Fruit fly (Drosophila melanogaster) whole organism, embryonic: Measurements from ENCODE around the gene Gprk2.

Source experiments
- CG11696 ChIP-seq: fragments of 200-800 bp; sonication (Bioruptor generic); IDR thresholded peaks from 2 replicates; pipeline ENCODE4 v1.3.6; 2022; ENCODE audit warnings: missing biosample characterization, missing genetic modification characterization
- CG11723 ChIP-seq: fragments of 200-800 bp; sonication (Bioruptor generic); optimal IDR thresholded peaks from 2 replicates; lab custom pipeline; 2017; ENCODE audit warnings: missing biosample characterization, mild to moderate bottlenecking, missing genetic modification characterization
- CG12071 ChIP-seq: fragments of 200-800 bp; sonication (Bioruptor generic); optimal IDR thresholded peaks from 3 replicates; lab custom pipeline; 2018; ENCODE audit warnings: missing biosample characterization, mild to moderate bottlenecking, missing genetic modification characterization
- CG12299 ChIP-seq: fragments of 200-800 bp; sonication (Bioruptor generic); optimal IDR thresholded peaks from 2 replicates; lab custom pipeline; 2018; ENCODE audit warnings: missing biosample characterization, mild to moderate bottlenecking, missing genetic modification characterization
- CG12942 ChIP-seq: fragments of 200-800 bp; sonication (Bioruptor generic); optimal IDR thresholded peaks from 3 replicates; lab custom pipeline; 2016; ENCODE audit warnings: missing biosample characterization, missing genetic modification characterization
- CG13287 ChIP-seq: fragments of 200-800 bp; sonication (Bioruptor generic); IDR thresholded peaks from 2 replicates; pipeline ENCODE4 v1.3.6; 2022; ENCODE audit warnings: missing biosample characterization, missing genetic modification characterization; ENCODE audit not compliant: partially characterized antibody
- CG14014 ChIP-seq: fragments of 200-800 bp; sonication (Bioruptor generic); IDR thresholded peaks from 2 replicates; pipeline ENCODE4 v1.3.6; 2022; ENCODE audit warnings: missing biosample characterization, missing genetic modification characterization
- CG15011 ChIP-seq: fragments of 200-800 bp; sonication (Bioruptor generic); optimal IDR thresholded peaks from 3 replicates; lab custom pipeline; 2018; ENCODE audit warnings: missing biosample characterization, mild to moderate bottlenecking, missing genetic modification characterization
- CG15073 ChIP-seq: fragments of 200-800 bp; sonication (Bioruptor generic); optimal IDR thresholded peaks from 2 replicates; lab custom pipeline; 2016; ENCODE audit warnings: missing biosample characterization, missing genetic modification characterization
- CG15601 ChIP-seq: fragments of 200-800 bp; sonication (Bioruptor generic); optimal IDR thresholded peaks from 3 replicates; lab custom pipeline; 2019; ENCODE audit warnings: missing biosample characterization, mild to moderate bottlenecking, missing genetic modification characterization, moderate library complexity
- CG17186 ChIP-seq: fragments of 200-800 bp; sonication (Bioruptor generic); optimal IDR thresholded peaks from 3 replicates; lab custom pipeline; 2017; ENCODE audit warnings: missing biosample characterization, missing genetic modification reagents, missing genetic modification characterization
- CG2120 ChIP-seq: fragments of 200-800 bp; sonication (Bioruptor generic); optimal IDR thresholded peaks from 3 replicates; lab custom pipeline; 2016; ENCODE audit warnings: missing biosample characterization, missing genetic modification characterization
- CG2199 ChIP-seq: fragments of 200-800 bp; sonication (Bioruptor generic); IDR thresholded peaks from 3 replicates; pipeline ENCODE4 v1.3.6; 2022; ENCODE audit warnings: missing biosample characterization, missing genetic modification characterization
- CG2202 ChIP-seq: fragments of 200-800 bp; sonication (Bioruptor generic); optimal IDR thresholded peaks from 2 replicates; lab custom pipeline; 2018; ENCODE audit warnings: missing biosample characterization, mild to moderate bottlenecking, missing genetic modification characterization
- CG2889 ChIP-seq: fragments of 200-800 bp; sonication (Bioruptor generic); IDR thresholded peaks from 3 replicates; pipeline ENCODE4 v1.3.6; 2022; ENCODE audit warnings: missing biosample characterization, missing genetic modification characterization
- CG30431 ChIP-seq: fragments of 200-800 bp; sonication (Bioruptor generic); optimal IDR thresholded peaks from 2 replicates; lab custom pipeline; 2017; ENCODE audit warnings: missing biosample characterization, missing genetic modification characterization
- CG31441 ChIP-seq: fragments of 200-800 bp; sonication (Bioruptor generic); IDR thresholded peaks from 2 replicates; pipeline ENCODE4 v1.3.6; 2022; ENCODE audit warnings: missing biosample characterization, missing genetic modification characterization
- CG3407 ChIP-seq: fragments of 200-800 bp; sonication (Bioruptor generic); optimal IDR thresholded peaks from 2 replicates; lab custom pipeline; 2018; ENCODE audit warnings: missing biosample characterization, mild to moderate bottlenecking, missing genetic modification characterization
- CG34422 ChIP-seq: fragments of 200-800 bp; sonication (Bioruptor generic); IDR thresholded peaks from 3 replicates; pipeline ENCODE4 v1.3.6; 2022; ENCODE audit warnings: missing biosample characterization, missing genetic modification characterization
- CG42726 ChIP-seq: fragments of 200-800 bp; sonication (Bioruptor generic); IDR thresholded peaks from 2 replicates; pipeline ENCODE4 v1.3.6; 2022; ENCODE audit warnings: missing biosample characterization, missing genetic modification characterization; ENCODE audit not compliant: partially characterized antibody
- CG4730 ChIP-seq: fragments of 200-800 bp; sonication (Bioruptor generic); IDR thresholded peaks from 2 replicates; pipeline ENCODE4 v1.3.6; 2022; ENCODE audit warnings: missing biosample characterization, missing genetic modification characterization
- CG4854 ChIP-seq: fragments of 200-800 bp; sonication (Bioruptor generic); optimal IDR thresholded peaks from 2 replicates; lab custom pipeline; 2016; ENCODE audit warnings: missing biosample characterization, missing genetic modification characterization, inconsistent platforms
- CG5953 ChIP-seq: fragments of 200-800 bp; sonication (Bioruptor generic); IDR thresholded peaks from 2 replicates; pipeline ENCODE4 v1.3.6; 2022; ENCODE audit warnings: missing biosample characterization, missing genetic modification characterization
- CG6254 ChIP-seq: fragments of 200-800 bp; sonication (Bioruptor generic); optimal IDR thresholded peaks from 3 replicates; lab custom pipeline; 2017; ENCODE audit warnings: mild to moderate bottlenecking, missing biosample characterization, missing genetic modification reagents, missing genetic modification characterization
- CG6654 ChIP-seq: fragments of 200-800 bp; sonication (Bioruptor generic); optimal IDR thresholded peaks from 2 replicates; lab custom pipeline; 2017; ENCODE audit warnings: missing biosample characterization, mild to moderate bottlenecking, missing genetic modification characterization
- CG6813 ChIP-seq: fragments of 200-800 bp; sonication (Bioruptor generic); optimal IDR thresholded peaks from 2 replicates; lab custom pipeline; 2017; ENCODE audit warnings: missing biosample characterization, missing genetic modification characterization, mild to moderate bottlenecking, moderate library complexity, missing genetic modification reagents
- CG7271 ChIP-seq: fragments of 200-800 bp; sonication (Bioruptor generic); optimal IDR thresholded peaks from 2 replicates; lab custom pipeline; 2018; ENCODE audit warnings: missing biosample characterization, mild to moderate bottlenecking, missing genetic modification characterization, moderate library complexity
- CG7786 ChIP-seq: fragments of 200-800 bp; sonication (Bioruptor generic); optimal IDR thresholded peaks from 2 replicates; lab custom pipeline; 2016; ENCODE audit warnings: missing biosample characterization, missing genetic modification characterization
- CG7963 ChIP-seq: fragments of 200-800 bp; sonication (Bioruptor generic); IDR thresholded peaks from 3 replicates; pipeline ENCODE4 v1.3.6; 2022; ENCODE audit warnings: missing biosample characterization, missing genetic modification characterization; ENCODE audit not compliant: partially characterized antibody
- CG8924 ChIP-seq: fragments of 200-800 bp; optimal IDR thresholded peaks from 3 replicates; lab custom pipeline; 2019; ENCODE audit warnings: missing biosample characterization, mild to moderate bottlenecking, missing genetic modification characterization, moderate library complexity
- CG9932 ChIP-seq: fragments of 200-800 bp; sonication (Bioruptor generic); IDR thresholded peaks from 2 replicates; pipeline ENCODE4 v1.3.6; 2022; ENCODE audit warnings: missing biosample characterization, missing genetic modification characterization
- D ChIP-seq, 2 experiments: fragments of 200-800 bp in 1 of 2; fragments of >200 bp in 1 of 2; sonication (Bioruptor generic) in 1 of 2; optimal IDR thresholded peaks; 2 replicates in 1 of 2; 3 replicates in 1 of 2; lab custom pipeline; 2017; ENCODE audit warnings: mild to moderate bottlenecking in 1 of 2, missing biosample characterization in 1 of 2, missing genetic modification characterization in 1 of 2, missing genetic modification reagents in 1 of 2
- D19A ChIP-seq: fragments of 200-800 bp; optimal IDR thresholded peaks from 3 replicates; lab custom pipeline; 2019; ENCODE audit warnings: missing biosample characterization, mild to moderate bottlenecking, missing genetic modification characterization, moderate library complexity
- E2f1 ChIP-seq: fragments of 200-800 bp; sonication (Bioruptor generic); IDR thresholded peaks from 2 replicates; pipeline ENCODE4 v1.3.6; 2022; ENCODE audit warnings: missing biosample characterization, missing genetic modification characterization
- MESR4 ChIP-seq: fragments of 200-800 bp; sonication (Bioruptor generic); optimal IDR thresholded peaks from 2 replicates; lab custom pipeline; 2018; ENCODE audit warnings: missing biosample characterization, mild to moderate bottlenecking, missing genetic modification characterization, moderate library complexity
- Ssrp ChIP-seq: fragments of 200-800 bp; sonication (Bioruptor generic); optimal IDR thresholded peaks from 2 replicates; lab custom pipeline; 2018; ENCODE audit warnings: missing biosample characterization, mild to moderate bottlenecking, missing genetic modification characterization, moderate library complexity
- Xbp1 ChIP-seq: fragments of 200-800 bp; sonication (Bioruptor generic); optimal IDR thresholded peaks from 3 replicates; lab custom pipeline; 2016; ENCODE audit warnings: missing biosample characterization, mild to moderate bottlenecking, missing genetic modification characterization
- YL-1 ChIP-seq: fragments of 200-800 bp; sonication (Bioruptor generic); optimal IDR thresholded peaks from 3 replicates; lab custom pipeline; 2017; ENCODE audit warnings: missing biosample characterization, mild to moderate bottlenecking, missing genetic modification characterization
- btn ChIP-seq: fragments of 200-800 bp; sonication (Bioruptor generic); optimal IDR thresholded peaks from 2 replicates; lab custom pipeline; 2016; ENCODE audit warnings: missing biosample characterization, missing genetic modification characterization
- corto ChIP-seq: fragments of 200-800 bp; sonication (Bioruptor generic); optimal IDR thresholded peaks from 2 replicates; lab custom pipeline; 2016; ENCODE audit warnings: missing biosample characterization, mild to moderate bottlenecking, missing genetic modification characterization, moderate library complexity
- dimm ChIP-seq: fragments of 200-800 bp; sonication (Bioruptor generic); IDR thresholded peaks from 2 replicates; pipeline ENCODE4 v1.3.6; 2022; ENCODE audit warnings: missing biosample characterization, missing genetic modification characterization
- eyg ChIP-seq: fragments of 200-800 bp; sonication (Bioruptor generic); optimal IDR thresholded peaks from 3 replicates; lab custom pipeline; 2016; ENCODE audit warnings: missing biosample characterization, missing genetic modification characterization
- h ChIP-seq: fragments of >200 bp; optimal IDR thresholded peaks from 2 replicates; lab custom pipeline; 2017
- pb ChIP-seq: fragments of 200-800 bp; sonication (Bioruptor generic); optimal IDR thresholded peaks from 3 replicates; lab custom pipeline; 2016; ENCODE audit warnings: missing biosample characterization, missing genetic modification characterization
- ranshi ChIP-seq: fragments of 200-800 bp; sonication (Bioruptor generic); IDR thresholded peaks from 2 replicates; pipeline ENCODE4 v1.3.6; 2022; ENCODE audit warnings: missing biosample characterization, missing genetic modification characterization
- rib ChIP-seq: fragments of 200-800 bp; sonication (Bioruptor generic); IDR thresholded peaks from 2 replicates; pipeline ENCODE4 v1.3.6; 2022; ENCODE audit warnings: missing biosample characterization, missing genetic modification characterization
- so ChIP-seq: fragments of 200-800 bp; sonication (Bioruptor generic); IDR thresholded peaks from 3 replicates; pipeline ENCODE4 v1.3.6; 2022; ENCODE audit warnings: missing biosample characterization, missing genetic modification characterization
- tio ChIP-seq: fragments of 200-800 bp; sonication (Bioruptor generic); optimal IDR thresholded peaks from 2 replicates; lab custom pipeline; 2017; ENCODE audit warnings: missing biosample characterization, missing genetic modification characterization, inconsistent platforms
- usp ChIP-seq: fragments of >200 bp; optimal IDR thresholded peaks from 2 replicates; lab custom pipeline; 2017; ENCODE audit warnings: missing biosample characterization, missing genetic modification characterization
- yki ChIP-seq: fragments of >200 bp; optimal IDR thresholded peaks from 3 replicates; lab custom pipeline; 2018

Gprk2 gene

DNA sequence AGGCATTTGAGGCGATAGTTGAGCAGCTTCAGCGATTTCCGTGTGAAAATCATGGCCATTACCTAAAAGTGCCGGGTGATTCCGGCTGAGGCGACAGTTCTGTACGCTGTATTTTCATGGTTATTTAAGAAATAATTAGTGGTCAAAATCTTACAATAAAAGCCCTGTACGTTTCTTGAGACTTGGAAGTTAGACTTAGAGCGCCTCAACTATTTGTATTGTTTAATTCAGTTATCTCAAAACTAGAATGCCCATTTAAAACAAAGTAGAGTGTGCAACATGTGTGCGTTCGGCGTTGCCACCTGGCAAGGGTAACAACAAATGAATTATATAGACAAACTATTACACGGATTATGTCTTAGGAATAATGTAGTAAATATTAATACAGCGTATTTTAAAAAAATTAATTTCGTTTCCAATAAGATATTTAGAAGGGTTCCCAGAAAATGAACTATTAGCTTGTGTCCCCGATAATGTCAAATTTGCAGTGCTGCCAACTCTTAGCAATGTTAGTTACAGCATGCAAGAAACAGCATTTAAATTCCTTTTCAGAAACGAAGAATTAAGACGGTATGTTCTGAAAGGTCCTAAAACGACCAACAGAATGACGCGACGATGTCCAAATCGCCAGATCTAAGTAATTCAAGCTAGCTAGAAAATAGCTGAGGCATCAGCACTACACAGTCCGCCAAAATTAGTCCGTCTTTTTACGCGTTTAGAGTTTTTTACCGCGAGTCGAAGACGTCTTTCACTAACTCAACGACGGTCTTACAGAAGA lies at the start of gene Gprk2 (continued):
- TF ChIP-seq CG12299 (peak; percentile 99), dimm (GFP tag; lab: Robert Waterston, UW) (peak; percentile 100), rib (peak; percentile 100), CG7786 (GFP tag; lab: Kevin White, UChicago) (peak; percentile 100), yki (lab: Kevin White, UChicago) (no peak), CG11696 (GFP tag; lab: Robert Waterston, UW) (peak; percentile 99), tio (GFP tag; lab: Kevin White, UChicago) (peak; percentile 99), CG6654 (GFP tag; lab: Kevin White, UChicago) (peak; percentile 96), CG6254 (GFP tag; lab: Kevin White, UChicago) (peak; percentile 98), CG3407 (GFP tag; lab: Kevin White, UChicago) (peak; percentile 99), CG34422 (GFP tag; lab: Robert Waterston, UW) (peak; percentile 100), D19A (tag; lab: Kevin White, UChicago) (peak; percentile 99), eyg (GFP tag; lab: Kevin White, UChicago) (peak; percentile 100), so (GFP tag; lab: Robert Waterston, UW) (peak; percentile 100), CG2202 (tag; lab: Kevin White, UChicago) (peak; percentile 99), Xbp1 (GFP tag; lab: Kevin White, UChicago) (peak; percentile 100), CG8924 (tag; lab: Kevin White, UChicago) (peak; percentile 100), CG9932 (GFP tag; lab: Robert Waterston, UW) (peak; percentile 100), usp (GFP tag; lab: Kevin White, UChicago) (no peak), ranshi (GFP tag; lab: Robert Waterston, UW) (peak; percentile 100), CG4854 (GFP tag; lab: Kevin White, UChicago) (peak; percentile 100), CG6813 (GFP tag; lab: Kevin White, UChicago) (peak; percentile 100), CG12071 (GFP tag; lab: Kevin White, UChicago) (peak; percentile 100), CG2889 (peak; percentile 100), YL-1 (GFP tag; lab: Kevin White, UChicago) (peak; percentile 100), CG12942 (peak; percentile 100), CG2120 (GFP tag; lab: Kevin White, UChicago) (peak; percentile 100), CG7271 (tag; lab: Kevin White, UChicago) (peak; percentile 95), CG7963 (no peak), CG2199 (GFP tag; lab: Robert Waterston, UW) (peak; percentile 100), CG5953 (GFP tag; lab: Robert Waterston, UW) (peak; percentile 100), CG11723 (peak; percentile 99), D (optimal IDR thresholded peaks at IDR 0.05; lab: Kevin White, UChicago) (peak; percentile 9), D (GFP tag; optimal IDR thresholded peaks at IDR 0.05; lab: Kevin White, UChicago) (peak; percentile 100), CG14014 (GFP tag; lab: Robert Waterston, UW) (peak; percentile 100), CG30431 (peak; percentile 100), CG15073 (peak; percentile 95), h (lab: Kevin White, UChicago) (no peak), corto (GFP tag; lab: Kevin White, UChicago) (peak; percentile 100), CG15011 (peak; percentile 100), CG31441 (GFP tag; lab: Robert Waterston, UW) (peak; percentile 99), CG42726 (GFP tag; lab: Robert Waterston, UW) (no peak), pb (GFP tag; lab: Kevin White, UChicago) (peak; percentile 100), btn (peak; percentile 100), Ssrp (tag; lab: Kevin White, UChicago) (peak; percentile 100), MESR4 (GFP tag; lab: Kevin White, UChicago) (peak; percentile 98), CG17186 (GFP tag; lab: Kevin White, UChicago) (peak; percentile 98), CG15601 (tag; lab: Kevin White, UChicago) (peak; percentile 99), CG4730 (GFP tag; lab: Robert Waterston, UW) (peak; percentile 100), CG13287 (peak; percentile 71), E2f1 (peak; percentile 100)
